Fruit fly (Drosophila melanogaster) whole organism, larva: ENCODE results near the gene RpS25.

Source experiments
- noc ChIP-seq: fragments of 200-800 bp; sonication (Bioruptor generic); optimal IDR thresholded peaks from 3 replicates; lab custom pipeline; 2019; ENCODE audit warnings: missing biosample characterization, mild to moderate bottlenecking, missing genetic modification characterization, moderate library complexity

The RpS25 gene

dm6 chr3R:11231037-11231436, 14.9 kb upstream of the RpS25 start:
- TF ChIP-seq noc (tag; lab: Kevin White, UChicago) = no peak

DNA sequence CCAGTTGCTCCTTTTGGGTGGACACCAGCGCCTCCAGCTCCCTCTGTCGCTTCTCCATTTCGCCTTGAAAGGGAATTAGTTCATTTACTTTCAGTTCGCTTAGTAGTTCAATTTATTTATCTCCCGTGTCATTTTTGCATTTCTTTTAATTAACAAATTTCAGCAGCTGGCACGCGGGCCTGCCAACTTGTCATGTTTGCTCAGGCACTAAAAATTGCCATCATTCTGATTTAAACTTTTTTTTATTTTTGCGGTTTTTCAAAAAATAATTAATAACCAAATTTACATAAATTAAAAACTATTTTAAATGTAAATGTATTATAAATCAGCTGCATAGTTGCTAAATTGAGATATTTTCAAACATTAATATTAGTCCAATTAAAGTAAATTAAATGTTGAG, 14.3 kb upstream of the RpS25 start, which contains the start of gene GCC88:
Gene GCC88 (minus strand): TSS at position 209 of the 400 bp plus-strand sequence.
- no peak for TF ChIP-seq noc (tag; lab: Kevin White, UChicago)

DNA sequence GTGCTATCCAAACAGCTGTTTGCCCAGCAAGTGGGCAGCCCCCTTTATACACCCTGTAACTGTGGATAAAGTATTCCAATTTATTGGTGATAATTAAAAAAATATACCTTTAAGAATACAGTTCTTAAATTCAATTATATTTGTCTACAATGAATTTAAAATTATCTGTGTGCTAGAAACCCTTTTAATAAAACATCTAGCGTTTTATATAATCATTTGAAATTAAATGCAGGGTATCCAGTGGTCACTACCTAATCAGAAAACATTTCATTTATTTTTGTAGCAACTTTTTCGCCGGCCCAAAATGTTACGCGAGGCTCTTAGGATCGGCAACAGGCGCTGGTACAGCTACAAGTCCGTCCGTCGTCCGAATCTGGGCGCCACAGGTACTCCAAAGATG, 10.4 kb upstream of the RpS25 start, which contains the start of gene CG17726:
Gene CG17726 (plus strand): TSS at position 267 of the 400 bp plus-strand sequence.
- TF ChIP-seq noc (tag; lab: Kevin White, UChicago) = peak; percentile 95

dm6 chr3R:11225220-11225619, 9.1 kb upstream of the RpS25 start, which contains the start of gene scpr-C:
Gene scpr-C (plus strand): TSS chr3R:11225520.
- no peak for TF ChIP-seq noc (tag; lab: Kevin White, UChicago)

- no peak for TF ChIP-seq noc (tag; lab: Kevin White, UChicago)
These were observed 8.4 kb upstream of the RpS25 start for dm6 chr3R:11224478-11224877.

DNA sequence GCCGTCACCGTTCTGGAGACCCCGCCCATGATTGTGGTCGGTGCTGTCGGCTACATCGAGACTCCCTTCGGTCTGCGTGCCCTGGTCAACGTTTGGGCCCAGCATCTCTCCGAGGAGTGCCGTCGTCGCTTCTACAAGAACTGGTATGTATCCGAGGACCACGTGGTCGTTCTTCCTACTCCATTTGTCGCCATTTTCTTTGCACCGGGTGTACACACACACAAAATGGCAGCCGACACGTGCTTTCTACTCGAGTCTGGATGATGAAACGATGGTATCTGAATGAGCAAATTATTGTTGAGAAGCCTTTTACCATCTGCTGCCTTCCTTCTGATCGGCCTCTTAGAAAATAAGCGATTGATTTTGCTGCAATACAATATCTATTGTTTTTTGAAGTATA, 6.5 kb upstream of the RpS25 start:
- TF ChIP-seq noc (tag; lab: Kevin White, UChicago) = no peak

DNA sequence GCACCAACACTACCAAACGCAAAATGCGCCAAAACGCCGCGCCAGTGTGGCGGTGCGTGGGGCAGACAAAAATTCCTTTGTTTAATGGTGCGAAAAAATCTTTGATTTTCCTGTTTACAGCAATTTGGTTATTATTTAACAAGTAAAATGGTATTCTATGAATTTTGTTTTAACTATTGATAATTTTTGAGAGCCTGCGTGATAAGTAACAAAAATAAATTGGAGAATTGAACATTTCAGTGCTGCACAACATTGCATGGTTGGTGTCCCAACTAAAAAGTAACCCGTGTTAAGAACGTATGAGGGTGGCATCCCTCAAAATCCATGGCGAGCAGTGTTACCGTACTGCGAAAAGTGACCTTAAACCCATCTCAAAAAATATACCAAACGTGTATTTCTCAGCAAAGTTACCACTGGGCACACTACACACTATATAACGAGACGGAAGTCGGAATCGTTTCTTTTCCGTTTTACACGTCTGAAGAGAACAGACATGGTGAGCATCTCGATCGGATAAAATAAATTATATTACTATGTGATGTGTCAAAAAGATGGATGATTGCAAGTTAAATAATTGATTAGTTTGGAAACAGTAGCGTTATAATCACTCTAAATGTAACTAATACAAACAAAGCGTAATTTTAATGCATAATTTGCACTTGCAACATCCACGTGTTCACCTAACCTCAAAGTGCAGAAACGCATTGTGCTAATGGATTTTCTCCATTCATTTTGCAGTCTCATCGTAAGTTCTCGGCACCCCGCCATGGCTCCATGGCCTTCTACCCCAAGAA, 5.5 kb upstream of the RpS25 start, which contains the start of the genes CG6693 and RpL3:
Gene CG6693 (minus strand): TSS at position 203 of the 794 bp plus-strand sequence.
Gene RpL3 (plus strand): TSS at position 458 of the 794 bp plus-strand sequence.
- peak; percentile 55 for TF ChIP-seq noc (tag; lab: Kevin White, UChicago)

DNA sequence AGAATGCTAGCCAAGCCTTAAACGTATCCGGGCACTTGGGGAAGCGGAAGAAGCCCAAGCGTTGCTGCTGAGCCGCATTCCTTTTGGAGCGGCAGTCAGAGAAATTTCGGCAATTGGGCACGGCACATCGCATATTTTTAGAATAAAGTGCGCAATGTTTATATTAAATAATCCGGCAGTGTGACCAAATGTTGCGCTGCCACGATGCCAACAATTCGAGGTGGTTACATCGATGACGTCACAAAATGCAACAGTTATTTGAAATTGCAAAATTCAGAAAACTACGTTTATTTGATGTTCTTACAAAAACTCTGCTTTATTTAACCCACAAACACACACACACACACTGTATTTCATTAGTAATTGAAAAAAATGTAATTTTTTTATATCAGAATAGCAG, 3.8 kb upstream of the RpS25 start, which contains the start of gene CG6689:
Gene CG6689 (minus strand): TSS at position 182 of the 400 bp plus-strand sequence.
- no peak for TF ChIP-seq noc (tag; lab: Kevin White, UChicago)

dm6 chr3R:11214449-11214950, 1.6 kb downstream of the RpS25 start, which contains the start of gene ZnT86D:
Gene ZnT86D (minus strand): TSS chr3R:11214539.
- TF ChIP-seq noc (tag; lab: Kevin White, UChicago) = peak; percentile 85

DNA sequence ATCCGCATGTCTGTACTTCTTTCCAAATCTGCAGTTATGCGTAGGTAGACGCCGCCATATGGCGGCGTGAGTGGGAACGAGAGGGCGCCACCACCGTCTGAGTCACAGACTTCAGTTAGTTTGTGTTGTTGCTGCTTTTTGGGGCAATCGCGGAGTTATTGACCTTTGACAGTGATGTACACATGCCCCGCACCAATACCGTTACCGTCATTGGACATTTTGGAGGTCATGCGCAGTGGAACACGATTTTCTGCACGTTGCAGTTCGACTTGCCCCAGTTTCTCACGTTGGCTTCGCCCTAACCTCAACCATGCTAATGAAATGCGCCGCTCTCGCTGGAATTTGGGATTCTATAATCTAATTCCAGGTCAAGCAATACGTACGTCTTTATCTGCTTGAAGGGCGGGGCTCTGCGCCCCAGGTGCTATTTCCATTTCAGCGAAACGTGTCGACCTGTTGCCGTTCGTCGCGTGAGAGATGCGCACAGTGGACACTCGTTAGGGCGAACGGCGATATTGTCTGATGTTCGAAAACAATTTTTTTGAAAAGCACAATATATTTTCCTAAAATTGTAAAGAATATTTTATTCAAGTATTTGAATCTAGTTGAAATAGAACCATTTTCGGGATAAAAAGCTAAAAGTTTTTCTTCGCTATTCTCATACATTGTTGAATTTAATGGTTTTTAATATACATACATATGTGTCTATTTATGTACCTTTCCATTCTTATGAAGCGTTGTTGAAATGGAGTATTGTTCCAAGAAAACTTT, 4.6 kb downstream of the RpS25 start:
- TF ChIP-seq noc (tag; lab: Kevin White, UChicago) = peak; percentile 68

dm6 chr3R:11209801-11210402, 6.2 kb downstream of the RpS25 start, which contains the start of the genes SdhC and Tctp:
Gene SdhC (minus strand): TSS chr3R:11209849.
Gene Tctp (plus strand): TSS chr3R:11210247.
- peak; percentile 63 for TF ChIP-seq noc (tag; lab: Kevin White, UChicago)

DNA sequence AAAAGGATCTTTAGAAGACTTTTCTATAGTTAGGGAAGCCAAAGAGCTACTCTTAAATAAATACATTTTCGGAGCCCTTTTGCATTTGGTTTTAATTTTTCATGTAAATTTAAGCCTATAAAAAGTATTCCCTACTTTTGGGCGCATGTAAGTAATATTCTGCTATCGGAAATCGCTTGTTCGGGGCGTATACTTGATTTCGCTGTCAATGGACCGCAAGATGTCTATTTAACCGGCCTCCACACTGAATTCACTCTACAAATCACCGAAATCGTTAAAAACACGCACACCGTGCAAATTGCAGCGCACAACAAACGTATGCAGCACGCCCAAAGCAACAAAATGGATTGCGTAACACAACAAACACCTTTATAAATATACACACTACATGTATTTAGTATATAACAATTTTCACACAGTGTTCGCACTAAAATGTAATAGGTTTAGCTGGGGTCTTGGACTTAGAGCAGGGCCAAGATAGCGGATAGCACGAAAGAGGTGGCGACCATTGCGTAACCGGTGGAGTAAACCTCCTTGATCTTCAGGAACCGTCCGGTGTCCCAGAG, 7.2 kb downstream of the RpS25 start:
- TF ChIP-seq noc (tag; lab: Kevin White, UChicago) = no peak

- peak; percentile 94 for TF ChIP-seq noc (tag; lab: Kevin White, UChicago)
These were observed 15.1 kb downstream of the RpS25 start for dm6 chr3R:11200885-11201421.

dm6 chr3R:11200042-11200884, 15.8 kb downstream of the RpS25 start:
- no peak for TF ChIP-seq noc (tag; lab: Kevin White, UChicago)
